Fruit fly (Drosophila melanogaster) whole organism, embryonic: Measurements from ENCODE around the gene Sodh1.

Source experiments
- BEAF-32 ChIP-seq: fragments of 200-800 bp; sonication (Bioruptor generic); optimal IDR thresholded peaks from 3 replicates; lab custom pipeline; 2017; ENCODE audit warnings: missing biosample characterization, missing genetic modification characterization, mild to moderate bottlenecking, moderate library complexity, missing genetic modification reagents
- CG42726 ChIP-seq: fragments of 200-800 bp; sonication (Bioruptor generic); IDR thresholded peaks from 2 replicates; pipeline ENCODE4 v1.3.6; 2022; ENCODE audit warnings: missing biosample characterization, missing genetic modification characterization; ENCODE audit not compliant: partially characterized antibody
- CG6791 ChIP-seq: fragments of 200-800 bp; sonication (Bioruptor generic); IDR thresholded peaks from 3 replicates; pipeline ENCODE4 v1.3.6; 2022; ENCODE audit warnings: missing biosample characterization, missing genetic modification characterization; ENCODE audit not compliant: partially characterized antibody
- Dfd ChIP-seq, 2 experiments: fragments of >200 bp; optimal IDR thresholded peaks; 2 replicates each; lab custom pipeline; 2017; ENCODE audit warnings: missing biosample characterization in 2 of 2, missing genetic modification characterization in 2 of 2

DNA sequence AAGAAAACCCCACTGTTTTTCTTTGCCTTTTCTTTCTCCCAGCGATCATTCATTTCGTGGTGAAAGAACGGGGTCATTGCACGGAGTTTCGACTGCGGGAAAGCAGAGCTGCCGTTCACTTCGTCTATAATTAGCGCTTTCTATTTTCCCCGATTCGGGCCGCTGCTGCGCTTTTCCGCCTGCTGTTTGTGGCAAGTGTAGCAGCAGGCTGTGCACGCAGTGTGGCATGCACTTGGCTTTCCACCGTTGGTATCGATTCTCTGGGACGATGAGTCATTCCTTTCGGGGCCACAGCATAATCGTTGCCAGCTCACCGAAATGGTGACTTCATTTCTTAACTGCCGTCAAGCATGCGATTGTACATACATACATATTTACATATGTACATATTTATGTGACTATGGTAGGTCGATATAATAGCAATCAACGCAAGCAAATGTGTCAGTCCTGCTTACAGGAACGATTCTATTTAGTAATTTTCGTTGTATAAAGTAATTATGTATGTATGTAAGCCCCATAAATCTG lies 36.8 kb downstream of the Sodh1 start:
- TF ChIP-seq Dfd (GFP tag; optimal IDR thresholded peaks at IDR 0.05; lab: Kevin White, UChicago) = no peak
- TF ChIP-seq BEAF-32 (GFP tag; lab: Kevin White, UChicago) = no peak
- no peak for TF ChIP-seq CG6791 (GFP tag; lab: Robert Waterston, UW)
- TF ChIP-seq CG42726 = no peak
